Worm (Caenorhabditis elegans) whole organism, L4 larva: ENCODE measurements around the gene sshk-1.

Experiments used
- F26F4.8 ChIP-seq: fragments of 200-800 bp; sonication (Bioruptor generic); conservative IDR thresholded peaks from 2 replicates; pipeline ENCODE4 v1.3.6; 2022; ENCODE audit warnings: missing genetic modification characterization, missing compliant biosample characterization
- F37D6.2 ChIP-seq: sonication (generic microtip); optimal IDR thresholded peaks from 2 replicates; lab custom pipeline; 2016; ENCODE audit warnings: mild to moderate bottlenecking, missing genetic modification characterization, missing compliant biosample characterization
- R02D3.7 ChIP-seq: fragments of 150-350 bp; sonication (generic microtip); optimal IDR thresholded peaks from 3 replicates; lab custom pipeline; 2014; ENCODE audit warnings: missing biosample characterization, missing genetic modification characterization
- Y105C5A.15 ChIP-seq: fragments of 200-800 bp; sonication (Bioruptor generic); IDR thresholded peaks from 2 replicates; pipeline ENCODE4 v1.3.6; 2022; ENCODE audit warnings: missing genetic modification characterization, missing compliant biosample characterization
- Y48G9A.11 ChIP-seq: fragments of 200-800 bp; sonication (Bioruptor generic); IDR thresholded peaks from 2 replicates; pipeline ENCODE4 v1.3.6; 2022; ENCODE audit warnings: missing genetic modification reagents, missing genetic modification characterization, missing compliant biosample characterization
- aha-1 ChIP-seq: fragments of 150-350 bp; peaks from one replicate; lab custom pipeline; 2014; ENCODE audit warnings: missing biosample characterization, missing genetic modification characterization
- cey-2 ChIP-seq: sonication (generic microtip); optimal IDR thresholded peaks from 3 replicates; lab custom pipeline; 2017; ENCODE audit warnings: missing genetic modification characterization, mild to moderate bottlenecking, missing compliant biosample characterization, antibody characterized with exemption, borderline replicate concordance; ENCODE audit not compliant: insufficient read depth
- daf-16 ChIP-seq, 3 experiments: sonication (generic microtip); optimal IDR thresholded peaks; 2 replicates each; lab custom pipeline; 2016 to 2017; ENCODE audit warnings: missing genetic modification characterization in 3 of 3, missing genetic modification reagents in 3 of 3, mild to moderate bottlenecking in 2 of 3, missing compliant biosample characterization in 2 of 3, missing biosample characterization in 1 of 3, moderate library complexity in 1 of 3
- daf-8 ChIP-seq: fragments of 200-800 bp; sonication (Bioruptor generic); IDR thresholded peaks from 2 replicates; pipeline ENCODE4 v1.3.6; 2022; ENCODE audit warnings: missing genetic modification characterization, missing compliant biosample characterization
- duxl-1 ChIP-seq: sonication (generic microtip); optimal IDR thresholded peaks from 2 replicates; lab custom pipeline; 2016; ENCODE audit warnings: mild to moderate bottlenecking, missing genetic modification characterization, moderate library complexity, missing compliant biosample characterization; ENCODE audit not compliant: poor library complexity
- dve-1 ChIP-seq: sonication (generic microtip); optimal IDR thresholded peaks from 2 replicates; lab custom pipeline; 2017; ENCODE audit warnings: antibody characterized with exemption, mild to moderate bottlenecking, missing genetic modification characterization, missing compliant biosample characterization; ENCODE audit not compliant: insufficient read depth
- egl-27 ChIP-seq: sonication (generic microtip); optimal IDR thresholded peaks from 3 replicates; lab custom pipeline; 2017; ENCODE audit warnings: missing biosample characterization, missing genetic modification reagents, missing genetic modification characterization
- egl-43 ChIP-seq: fragments of 200-800 bp; sonication (Bioruptor generic); IDR thresholded peaks from 2 replicates; pipeline ENCODE4 v1.3.6; 2022; ENCODE audit warnings: missing genetic modification reagents, missing genetic modification characterization, missing compliant biosample characterization
- hif-1 ChIP-seq, 2 experiments: sonication (generic microtip); optimal IDR thresholded peaks; 2 replicates each; lab custom pipeline; 2016 to 2017; ENCODE audit warnings: missing compliant biosample characterization in 2 of 2, missing genetic modification characterization in 2 of 2, missing genetic modification reagents in 2 of 2, missing genotype in 2 of 2, mild to moderate bottlenecking in 1 of 2
- hlh-11 ChIP-seq: fragments of 200-800 bp; sonication (Bioruptor generic); optimal IDR thresholded peaks from 2 replicates; lab custom pipeline; 2018; ENCODE audit warnings: mild to moderate bottlenecking, missing genetic modification characterization, missing compliant biosample characterization
- hlh-30 ChIP-seq: sonication (generic microtip); optimal IDR thresholded peaks from 2 replicates; lab custom pipeline; 2017; ENCODE audit warnings: antibody characterized with exemption, mild to moderate bottlenecking, missing genetic modification characterization, missing compliant biosample characterization; ENCODE audit not compliant: insufficient read depth
- lim-7 ChIP-seq: fragments of 200-800 bp; sonication (Bioruptor generic); IDR thresholded peaks from 2 replicates; pipeline ENCODE4 v1.3.6; 2022; ENCODE audit warnings: missing genetic modification characterization, missing compliant biosample characterization
- lin-1 ChIP-seq: fragments of 200-800 bp; sonication (Bioruptor generic); IDR thresholded peaks from 2 replicates; pipeline ENCODE4 v1.3.6; 2022; ENCODE audit warnings: missing genetic modification reagents, missing genetic modification characterization, missing compliant biosample characterization
- lin-13 ChIP-seq: fragments of 150-350 bp; optimal IDR thresholded peaks from 2 replicates; lab custom pipeline; 2014; ENCODE audit warnings: missing biosample characterization, missing genetic modification reagents, missing genetic modification characterization
- lin-38 ChIP-seq: fragments of 200-800 bp; sonication (Bioruptor generic); IDR thresholded peaks from 2 replicates; pipeline ENCODE4 v1.3.6; 2022; ENCODE audit warnings: missing genetic modification reagents, missing genetic modification characterization, missing compliant biosample characterization
- lir-3 ChIP-seq: sonication (generic microtip); optimal IDR thresholded peaks from 2 replicates; lab custom pipeline; 2016; ENCODE audit warnings: mild to moderate bottlenecking, missing genetic modification characterization, missing compliant biosample characterization
- lsy-2 ChIP-seq, 2 experiments: fragments of 150-350 bp in 1 of 2; sonication (generic microtip) in 1 of 2; optimal IDR thresholded peaks; 2 replicates each; lab custom pipeline; 2014 to 2017; ENCODE audit warnings: missing biosample characterization in 2 of 2, missing genetic modification characterization in 2 of 2
- madf-9 ChIP-seq: fragments of 200-800 bp; sonication (Bioruptor generic); conservative IDR thresholded peaks from 2 replicates; pipeline ENCODE4 v1.3.6; 2022; ENCODE audit warnings: missing genetic modification reagents, missing genetic modification characterization, missing compliant biosample characterization
- mdt-29 ChIP-seq: fragments of 200-800 bp; sonication (Bioruptor generic); IDR thresholded peaks from 2 replicates; pipeline ENCODE4 v1.3.6; 2022; ENCODE audit warnings: missing genetic modification reagents, missing genetic modification characterization, missing compliant biosample characterization
- mep-1 ChIP-seq: fragments of 150-350 bp; sonication (generic microtip); optimal IDR thresholded peaks from 3 replicates; lab custom pipeline; 2014; ENCODE audit warnings: missing biosample characterization, missing genetic modification characterization
- mes-2 ChIP-seq: sonication (generic microtip); optimal IDR thresholded peaks from 2 replicates; lab custom pipeline; 2016; ENCODE audit warnings: missing genotype, mild to moderate bottlenecking, missing genetic modification characterization, missing compliant biosample characterization; ENCODE audit not compliant: poor library complexity, severe bottlenecking
- mxl-2 ChIP-seq: fragments of 200-800 bp; sonication (Bioruptor generic); conservative IDR thresholded peaks from 2 replicates; pipeline ENCODE4 v1.3.6; 2022; ENCODE audit warnings: missing genetic modification reagents, missing genetic modification characterization, missing compliant biosample characterization
- nhr-11 ChIP-seq: fragments of 150-350 bp; optimal IDR thresholded peaks from 2 replicates; lab custom pipeline; 2014; ENCODE audit warnings: missing biosample characterization, missing genetic modification characterization
- nhr-111 ChIP-seq: fragments of 200-800 bp; sonication (Bioruptor generic); optimal IDR thresholded peaks from 2 replicates; lab custom pipeline; 2018; ENCODE audit warnings: mild to moderate bottlenecking, missing genetic modification characterization, missing compliant biosample characterization
- nhr-25 ChIP-seq: sonication (generic microtip); optimal IDR thresholded peaks from 2 replicates; lab custom pipeline; 2017; ENCODE audit warnings: missing genetic modification characterization, mild to moderate bottlenecking, missing compliant biosample characterization, antibody characterized with exemption, moderate library complexity, borderline replicate concordance; ENCODE audit not compliant: insufficient read depth
- nhr-42 ChIP-seq: fragments of 200-800 bp; sonication (Bioruptor generic); IDR thresholded peaks from 2 replicates; pipeline ENCODE4 v1.3.6; 2022; ENCODE audit warnings: missing genetic modification characterization, missing compliant biosample characterization
- nhr-48 ChIP-seq: sonication (generic microtip); optimal IDR thresholded peaks from 2 replicates; lab custom pipeline; 2016; ENCODE audit warnings: mild to moderate bottlenecking, missing genetic modification characterization, missing compliant biosample characterization
- nhr-6 ChIP-seq: fragments of 150-350 bp; optimal IDR thresholded peaks from 2 replicates; lab custom pipeline; 2014; ENCODE audit warnings: missing biosample characterization, missing genetic modification characterization
- sdz-12 ChIP-seq: fragments of 200-800 bp; sonication (Bioruptor generic); optimal IDR thresholded peaks from 2 replicates; lab custom pipeline; 2018; ENCODE audit warnings: mild to moderate bottlenecking, missing genetic modification characterization, missing compliant biosample characterization
- skn-1 ChIP-seq: fragments of 150-350 bp; optimal IDR thresholded peaks from 2 replicates; lab custom pipeline; 2014; ENCODE audit warnings: missing biosample characterization, missing genetic modification characterization
- snpc-1.2 ChIP-seq: fragments of 200-800 bp; sonication (Bioruptor generic); IDR thresholded peaks from 2 replicates; pipeline ENCODE4 v1.3.6; 2022; ENCODE audit warnings: missing genetic modification reagents, missing genetic modification characterization, missing compliant biosample characterization
- snpc-4 ChIP-seq: fragments of 150-350 bp; optimal IDR thresholded peaks from 2 replicates; lab custom pipeline; 2014; ENCODE audit warnings: missing biosample characterization, missing genetic modification characterization
- spr-1 ChIP-seq: sonication (generic microtip); optimal IDR thresholded peaks from 2 replicates; lab custom pipeline; 2016; ENCODE audit warnings: mild to moderate bottlenecking, missing genetic modification characterization, missing compliant biosample characterization
- tra-1 ChIP-seq: fragments of 200-800 bp; sonication (Bioruptor generic); IDR thresholded peaks from 2 replicates; pipeline ENCODE4 v1.3.6; 2022; ENCODE audit warnings: missing genetic modification reagents, missing genetic modification characterization, missing compliant biosample characterization
- vab-7 ChIP-seq: fragments of 200-800 bp; sonication (Bioruptor generic); IDR thresholded peaks from 2 replicates; pipeline ENCODE4 v1.3.6; 2022; ENCODE audit warnings: missing genetic modification reagents, missing genetic modification characterization, missing compliant biosample characterization
- zfp-2 ChIP-seq: sonication (generic microtip); optimal IDR thresholded peaks from 2 replicates; lab custom pipeline; 2016; ENCODE audit warnings: mild to moderate bottlenecking, missing genetic modification characterization, missing compliant biosample characterization
- ztf-11 ChIP-seq: fragments of 150-350 bp; optimal IDR thresholded peaks from 2 replicates; lab custom pipeline; 2014; ENCODE audit warnings: missing biosample characterization, missing genetic modification characterization

sshk-1 gene

ce11 chrV:20832554-20832963 lies 16.6 kb downstream of the sshk-1 start:
- TF ChIP-seq aha-1 (tag; lab: Kevin White, UChicago) (peak; percentile 64), nhr-11 (tag; lab: Kevin White, UChicago) (no peak), spr-1 (tag; lab: Kevin White, UChicago) (no peak), hlh-11 (tag; lab: Kevin White, UChicago) (no peak), mep-1 (tag; lab: Kevin White, UChicago) (peak; percentile 19), mes-2 (peak; percentile 67), vab-7 (GFP tag; lab: Robert Waterston, UW) (0 out of 2 replicates have a peak, but pooled peaks have one; percentile 9), hif-1 (tag; optimal IDR thresholded peaks at IDR 0.05; lab: Kevin White, UChicago) (peak in 1 of 2 experiments; percentile 64), lsy-2 (tag; optimal IDR thresholded peaks at IDR 0.05; lab: Kevin White, UChicago) (peak in 1 of 2 experiments; percentile 39), lin-38 (GFP tag; lab: Robert Waterston, UW) (peak; percentile 72)

DNA sequence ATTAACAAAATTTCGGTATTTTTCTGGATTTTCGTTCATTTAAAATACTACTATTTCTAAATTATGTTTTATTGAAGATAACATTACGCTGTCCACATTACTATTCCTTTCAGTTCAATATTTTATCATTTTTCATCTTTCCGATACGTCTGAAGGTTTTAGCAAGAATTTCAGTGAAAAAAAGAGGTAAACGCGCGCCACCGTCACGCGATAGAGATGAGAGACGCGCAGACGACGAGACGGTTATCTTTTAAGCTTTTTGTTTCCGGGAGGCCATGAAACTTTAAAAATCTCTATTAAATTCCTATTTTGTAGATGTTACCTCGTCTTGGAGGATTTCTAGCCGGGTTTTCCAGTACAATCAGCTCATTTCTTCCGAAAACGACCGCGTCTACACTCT lies 21.8 kb downstream of the sshk-1 start, which contains the start of gene mrps-12:
Gene mrps-12, plus strand, starts transcription at position 316 of the 400 bp plus-strand sequence.
- TF ChIP-seq daf-8 (GFP tag; lab: Robert Waterston, UW) = no peak
- no peak for TF ChIP-seq nhr-48 (tag; lab: Kevin White, UChicago)
- TF ChIP-seq hlh-30 (tag; lab: Kevin White, UChicago) = peak; percentile 23
- TF ChIP-seq nhr-42 (GFP tag; lab: Robert Waterston, UW) = no peak
- no peak for TF ChIP-seq zfp-2 (tag; lab: Kevin White, UChicago)
- TF ChIP-seq ztf-11 (tag; lab: Kevin White, UChicago) = no peak
- peak; percentile 55 for TF ChIP-seq mes-2
- TF ChIP-seq mdt-29 = no peak
- no peak for TF ChIP-seq egl-27 (tag; lab: Kevin White, UChicago)
- TF ChIP-seq madf-9 = no peak
- TF ChIP-seq snpc-1.2 (GFP tag; lab: Robert Waterston, UW) = no peak
- TF ChIP-seq sdz-12 (GFP tag; lab: Kevin White, UChicago) = no peak
- no peak for TF ChIP-seq duxl-1 (tag; lab: Kevin White, UChicago)
- TF ChIP-seq mep-1 (tag; lab: Kevin White, UChicago) = peak; percentile 11
- no peak for TF ChIP-seq tra-1
- TF ChIP-seq lsy-2 (tag; optimal IDR thresholded peaks at IDR 0.05; lab: Kevin White, UChicago) = peak in 1 of 2 experiments; percentile 23
- no peak for TF ChIP-seq lim-7 (GFP tag; lab: Robert Waterston, UW)
- TF ChIP-seq daf-16 (GFP tag; optimal IDR thresholded peaks at IDR 0.05; lab: Kevin White, UChicago) = no peak
- peak; percentile 0 for TF ChIP-seq daf-16 (tag; optimal IDR thresholded peaks at IDR 0.05; lab: Kevin White, UChicago)
- peak; percentile 63 for TF ChIP-seq lin-38 (GFP tag; lab: Robert Waterston, UW)
- peak; percentile 3 for TF ChIP-seq nhr-6 (tag; lab: Kevin White, UChicago)
- peak; percentile 43 for TF ChIP-seq aha-1 (tag; lab: Kevin White, UChicago)
- no peak for TF ChIP-seq nhr-111 (GFP tag; lab: Kevin White, UChicago)

- TF ChIP-seq mxl-2 (GFP tag; lab: Robert Waterston, UW) = no peak
- TF ChIP-seq lim-7 (GFP tag; lab: Robert Waterston, UW) = no peak
- TF ChIP-seq daf-8 (GFP tag; lab: Robert Waterston, UW) = no peak
- TF ChIP-seq lin-13 (GFP tag; lab: Kevin White, UChicago) = no peak
- TF ChIP-seq egl-43 (GFP tag; lab: Robert Waterston, UW) = no peak
- TF ChIP-seq R02D3.7 = no peak
- TF ChIP-seq Y105C5A.15 = no peak
- no peak for TF ChIP-seq nhr-25
- TF ChIP-seq, all 104 proteins: peak for 0
These were observed 22.6 kb downstream of the sshk-1 start, which contains the start of gene exos-7 for ce11 chrV:20838565-20838964. Gene exos-7, plus strand, starts transcription at chrV:20838865.

- TF ChIP-seq F26F4.8 (GFP tag; lab: Robert Waterston, UW) = no peak
- no peak for TF ChIP-seq snpc-4 (tag; lab: Kevin White, UChicago)
- no peak for TF ChIP-seq F37D6.2
- no peak for TF ChIP-seq dve-1 (tag; lab: Kevin White, UChicago)
- TF ChIP-seq lin-1 (GFP tag; lab: Robert Waterston, UW) = no peak
- no peak for TF ChIP-seq lir-3 (tag; lab: Kevin White, UChicago)
- no peak for TF ChIP-seq cey-2 (tag; lab: Kevin White, UChicago)
- TF ChIP-seq Y48G9A.11 = no peak
- no peak for TF ChIP-seq skn-1 (tag; lab: Kevin White, UChicago)
- TF ChIP-seq duxl-1 (tag; lab: Kevin White, UChicago) = no peak
These were observed 25.5 kb downstream of the sshk-1 start for ce11 chrV:20841484-20841883.
